Fruit fly (Drosophila melanogaster) S2 (cell line): ENCODE results near the gene nht.

Experiments used
- CG8478 ChIP-seq: fragments of >200 bp; optimal IDR thresholded peaks from 2 replicates; lab custom pipeline; 2018
- CTCF ChIP-seq, 2 experiments: fragments of >200 bp; optimal IDR thresholded peaks; 2 replicates each; lab custom pipeline; 2018

DNA sequence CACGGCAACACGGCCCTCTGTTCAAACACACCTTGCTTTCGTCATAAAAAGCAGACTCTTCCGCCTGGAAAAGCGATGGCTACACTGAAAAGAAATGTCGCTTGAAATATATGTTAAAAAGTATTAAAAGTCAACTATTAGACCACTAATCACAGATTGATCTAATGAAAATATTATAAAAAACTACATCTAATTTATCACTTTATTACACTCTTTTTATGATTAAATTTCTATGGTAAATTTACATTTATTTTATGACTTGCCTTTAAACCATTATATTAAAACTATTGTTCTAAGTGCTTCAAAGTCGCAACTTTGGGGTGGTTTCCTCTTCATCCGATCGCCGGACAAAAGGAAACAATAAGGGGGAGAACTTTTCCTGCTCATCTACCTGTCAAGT is 2.3 kb downstream of the nht start:
- TF ChIP-seq CTCF (optimal IDR thresholded peaks at IDR 0.05; lab: Kevin White, UChicago), result no peak
- TF ChIP-seq CG8478 (lab: Kevin White, UChicago), result no peak
